Fruit fly (Drosophila melanogaster): ENCODE data around the gene CG18284.

DNA sequence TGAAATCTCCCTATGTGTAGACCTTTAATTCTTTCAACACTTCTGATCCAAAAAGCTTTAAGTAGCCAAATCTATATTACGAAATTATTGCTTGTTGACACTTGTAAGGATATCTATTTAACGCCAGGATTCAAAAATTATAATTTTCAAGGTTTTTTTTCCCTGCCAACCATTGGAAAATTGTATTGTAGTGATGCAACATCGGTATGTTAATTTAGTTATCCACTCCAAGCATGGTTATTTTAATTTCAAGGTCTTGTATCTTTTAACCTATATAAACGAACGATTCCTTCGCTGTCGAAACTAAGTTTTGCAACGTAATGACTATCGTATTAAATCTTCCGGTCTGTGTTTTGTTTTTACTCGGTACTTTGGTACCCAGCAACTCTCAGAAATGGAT is 2.3 kb downstream of the CG18284 start, which contains the start of gene CG17097:
- TF ChIP-seq cic (GFP tag; optimal IDR thresholded peaks at IDR 0.05) (no peak), CG12768 (GFP tag; optimal IDR thresholded peaks at IDR 0.05) (no peak), Clk (GFP tag; optimal IDR thresholded peaks at IDR 0.05) (no peak), pad (GFP tag; optimal IDR thresholded peaks at IDR 0.05) (no peak), CG7045 (GFP tag; optimal IDR thresholded peaks at IDR 0.05) (no peak), kay (GFP tag; ENCODE audit: borderline replicate concordance) (no peak), CG1620 (GFP tag; optimal IDR thresholded peaks at IDR 0.05) (no peak), CG7101 (tag; optimal IDR thresholded peaks at IDR 0.05) (no peak), Hr96 (GFP tag; optimal IDR thresholded peaks at IDR 0.05) (no peak), CG14711 (tag; optimal IDR thresholded peaks at IDR 0.05) (no peak)
